Worm (Caenorhabditis elegans) whole organism, L4 larva: ENCODE data around the gene lips-10.

Experiments
- D1046.2 ChIP-seq: fragments of 200-800 bp; sonication (Bioruptor generic); IDR thresholded peaks from 2 replicates; pipeline ENCODE4 v1.3.6; 2022; ENCODE audit warnings: missing genetic modification characterization, missing compliant biosample characterization
- F26F4.8 ChIP-seq: fragments of 200-800 bp; sonication (Bioruptor generic); conservative IDR thresholded peaks from 2 replicates; pipeline ENCODE4 v1.3.6; 2022; ENCODE audit warnings: missing genetic modification characterization, missing compliant biosample characterization
- Y48G9A.11 ChIP-seq: fragments of 200-800 bp; sonication (Bioruptor generic); IDR thresholded peaks from 2 replicates; pipeline ENCODE4 v1.3.6; 2022; ENCODE audit warnings: missing genetic modification reagents, missing genetic modification characterization, missing compliant biosample characterization
- Y5F2A.4 ChIP-seq: fragments of 200-800 bp; sonication (Bioruptor generic); optimal IDR thresholded peaks from 2 replicates; lab custom pipeline; 2018; ENCODE audit warnings: mild to moderate bottlenecking, missing genetic modification characterization, missing compliant biosample characterization
- Y75B8A.6 ChIP-seq: fragments of 200-800 bp; sonication (Bioruptor generic); IDR thresholded peaks from 2 replicates; pipeline ENCODE4 v1.3.6; 2022; ENCODE audit warnings: missing genetic modification reagents, missing genetic modification characterization, missing compliant biosample characterization
- ZK337.2 ChIP-seq: fragments of 200-800 bp; sonication (Bioruptor generic); IDR thresholded peaks from 2 replicates; pipeline ENCODE4 v1.3.6; 2022; ENCODE audit warnings: missing genetic modification reagents, missing genetic modification characterization, missing compliant biosample characterization
- ZK546.5 ChIP-seq, 2 experiments: sonication (generic microtip); optimal IDR thresholded peaks; 2 replicates each; lab custom pipeline; 2017; ENCODE audit warnings: missing biosample characterization in 2 of 2, missing genetic modification characterization in 2 of 2
- aha-1 ChIP-seq: fragments of 150-350 bp; peaks from one replicate; lab custom pipeline; 2014; ENCODE audit warnings: missing biosample characterization, missing genetic modification characterization
- ama-1 ChIP-seq: fragments of 150-350 bp; optimal IDR thresholded peaks from 2 replicates; lab custom pipeline; 2014; ENCODE audit warnings: inconsistent platforms, mixed read lengths
- attf-4 ChIP-seq: sonication (generic microtip); optimal IDR thresholded peaks from 3 replicates; lab custom pipeline; 2017; ENCODE audit warnings: missing biosample characterization, missing genetic modification characterization
- ceh-20 ChIP-seq: fragments of 200-800 bp; sonication (Bioruptor generic); IDR thresholded peaks from 2 replicates; pipeline ENCODE4 v1.3.6; 2022; ENCODE audit warnings: missing genetic modification reagents, missing genetic modification characterization, missing compliant biosample characterization
- ceh-32 ChIP-seq: sonication (generic microtip); optimal IDR thresholded peaks from 2 replicates; lab custom pipeline; 2016; ENCODE audit warnings: mild to moderate bottlenecking, missing genetic modification characterization, missing compliant biosample characterization; ENCODE audit not compliant: poor library complexity
- ceh-44 ChIP-seq: fragments of 200-800 bp; sonication (Bioruptor generic); IDR thresholded peaks from 2 replicates; pipeline ENCODE4 v1.3.6; 2022; ENCODE audit warnings: missing genetic modification reagents, missing genetic modification characterization, missing compliant biosample characterization
- daf-12 ChIP-seq: fragments of 150-350 bp; optimal IDR thresholded peaks from 2 replicates; lab custom pipeline; 2014; ENCODE audit warnings: missing biosample characterization, missing genetic modification reagents, missing genetic modification characterization
- daf-19 ChIP-seq: fragments of 200-800 bp; sonication (Bioruptor generic); conservative IDR thresholded peaks from 2 replicates; pipeline ENCODE4 v1.3.6; 2022; ENCODE audit warnings: missing genetic modification characterization, missing compliant biosample characterization
- dmd-9 ChIP-seq: fragments of 200-800 bp; sonication (Bioruptor generic); IDR thresholded peaks from 2 replicates; pipeline ENCODE4 v1.3.6; 2022; ENCODE audit warnings: missing genetic modification reagents, missing genetic modification characterization, missing compliant biosample characterization
- dpl-1 ChIP-seq: fragments of 150-350 bp; optimal IDR thresholded peaks from 2 replicates; lab custom pipeline; 2014; ENCODE audit warnings: missing biosample characterization, missing genetic modification reagents, missing genetic modification characterization
- duxl-1 ChIP-seq: sonication (generic microtip); optimal IDR thresholded peaks from 2 replicates; lab custom pipeline; 2016; ENCODE audit warnings: mild to moderate bottlenecking, missing genetic modification characterization, moderate library complexity, missing compliant biosample characterization; ENCODE audit not compliant: poor library complexity
- egl-27 ChIP-seq: sonication (generic microtip); optimal IDR thresholded peaks from 3 replicates; lab custom pipeline; 2017; ENCODE audit warnings: missing biosample characterization, missing genetic modification reagents, missing genetic modification characterization
- egl-43 ChIP-seq: fragments of 200-800 bp; sonication (Bioruptor generic); IDR thresholded peaks from 2 replicates; pipeline ENCODE4 v1.3.6; 2022; ENCODE audit warnings: missing genetic modification reagents, missing genetic modification characterization, missing compliant biosample characterization
- gei-8 ChIP-seq: fragments of 200-800 bp; sonication (Bioruptor generic); optimal IDR thresholded peaks from 2 replicates; lab custom pipeline; 2018; ENCODE audit warnings: mild to moderate bottlenecking, missing genetic modification characterization, missing compliant biosample characterization
- hif-1 ChIP-seq, 2 experiments: sonication (generic microtip); optimal IDR thresholded peaks; 2 replicates each; lab custom pipeline; 2016 to 2017; ENCODE audit warnings: missing compliant biosample characterization in 2 of 2, missing genetic modification characterization in 2 of 2, missing genetic modification reagents in 2 of 2, missing genotype in 2 of 2, mild to moderate bottlenecking in 1 of 2
- hmg-1.1 ChIP-seq: fragments of 200-800 bp; sonication (Bioruptor generic); IDR thresholded peaks from 2 replicates; pipeline ENCODE4 v1.3.6; 2022; ENCODE audit warnings: missing genetic modification reagents, missing genetic modification characterization, missing compliant biosample characterization
- jun-1 ChIP-seq: fragments of 150-350 bp; optimal IDR thresholded peaks from 2 replicates; lab custom pipeline; 2014; ENCODE audit warnings: missing biosample characterization, missing genetic modification reagents, missing genetic modification characterization
- lim-7 ChIP-seq: fragments of 200-800 bp; sonication (Bioruptor generic); IDR thresholded peaks from 2 replicates; pipeline ENCODE4 v1.3.6; 2022; ENCODE audit warnings: missing genetic modification characterization, missing compliant biosample characterization
- lin-15B ChIP-seq: fragments of 150-350 bp; sonication (generic microtip); optimal IDR thresholded peaks from 3 replicates; lab custom pipeline; 2014; ENCODE audit warnings: missing biosample characterization, missing genetic modification characterization
- lin-29 ChIP-seq: fragments of 200-800 bp; sonication (Bioruptor generic); IDR thresholded peaks from 2 replicates; pipeline ENCODE4 v1.3.6; 2022; ENCODE audit warnings: missing genetic modification reagents, missing genetic modification characterization, missing compliant biosample characterization
- madf-9 ChIP-seq: fragments of 200-800 bp; sonication (Bioruptor generic); conservative IDR thresholded peaks from 2 replicates; pipeline ENCODE4 v1.3.6; 2022; ENCODE audit warnings: missing genetic modification reagents, missing genetic modification characterization, missing compliant biosample characterization
- mdt-29 ChIP-seq: fragments of 200-800 bp; sonication (Bioruptor generic); IDR thresholded peaks from 2 replicates; pipeline ENCODE4 v1.3.6; 2022; ENCODE audit warnings: missing genetic modification reagents, missing genetic modification characterization, missing compliant biosample characterization
- mep-1 ChIP-seq: fragments of 150-350 bp; sonication (generic microtip); optimal IDR thresholded peaks from 3 replicates; lab custom pipeline; 2014; ENCODE audit warnings: missing biosample characterization, missing genetic modification characterization
- mes-2 ChIP-seq: sonication (generic microtip); optimal IDR thresholded peaks from 2 replicates; lab custom pipeline; 2016; ENCODE audit warnings: missing genotype, mild to moderate bottlenecking, missing genetic modification characterization, missing compliant biosample characterization; ENCODE audit not compliant: poor library complexity, severe bottlenecking
- nhr-102 ChIP-seq: sonication (generic microtip); optimal IDR thresholded peaks from 2 replicates; lab custom pipeline; 2016; ENCODE audit warnings: mild to moderate bottlenecking, missing genetic modification characterization, moderate library complexity, missing compliant biosample characterization
- nhr-11 ChIP-seq: fragments of 150-350 bp; optimal IDR thresholded peaks from 2 replicates; lab custom pipeline; 2014; ENCODE audit warnings: missing biosample characterization, missing genetic modification characterization
- nhr-28 ChIP-seq: fragments of 150-350 bp; optimal IDR thresholded peaks from 2 replicates; lab custom pipeline; 2014; ENCODE audit warnings: missing biosample characterization, missing genetic modification characterization
- nhr-41 ChIP-seq: fragments of 200-800 bp; sonication (Bioruptor generic); IDR thresholded peaks from 2 replicates; pipeline ENCODE4 v1.3.6; 2022; ENCODE audit warnings: missing genetic modification reagents, missing genetic modification characterization, missing compliant biosample characterization
- nhr-6 ChIP-seq: fragments of 150-350 bp; optimal IDR thresholded peaks from 2 replicates; lab custom pipeline; 2014; ENCODE audit warnings: missing biosample characterization, missing genetic modification characterization
- nhr-76 ChIP-seq: fragments of 150-350 bp; optimal IDR thresholded peaks from 2 replicates; lab custom pipeline; 2014; ENCODE audit warnings: missing biosample characterization, missing genetic modification characterization
- php-3 ChIP-seq: fragments of 200-800 bp; sonication (Bioruptor generic); IDR thresholded peaks from 2 replicates; pipeline ENCODE4 v1.3.6; 2022; ENCODE audit warnings: missing genetic modification reagents, missing genetic modification characterization, missing compliant biosample characterization
- pqm-1 ChIP-seq: sonication (generic microtip); optimal IDR thresholded peaks from 2 replicates; lab custom pipeline; 2017; ENCODE audit warnings: missing biosample characterization, missing genetic modification characterization
- rbr-2 ChIP-seq: sonication (generic microtip); optimal IDR thresholded peaks from 2 replicates; lab custom pipeline; 2016; ENCODE audit warnings: missing genotype, missing genetic modification characterization, missing compliant biosample characterization
- saeg-2 ChIP-seq: fragments of 200-800 bp; sonication (Bioruptor generic); IDR thresholded peaks from 2 replicates; pipeline ENCODE4 v1.3.6; 2022; ENCODE audit warnings: missing genetic modification reagents, missing genetic modification characterization, missing compliant biosample characterization
- sdz-12 ChIP-seq: fragments of 200-800 bp; sonication (Bioruptor generic); optimal IDR thresholded peaks from 2 replicates; lab custom pipeline; 2018; ENCODE audit warnings: mild to moderate bottlenecking, missing genetic modification characterization, missing compliant biosample characterization
- set-16 ChIP-seq: fragments of 200-800 bp; sonication (Bioruptor generic); IDR thresholded peaks from 2 replicates; pipeline ENCODE4 v1.3.6; 2022; ENCODE audit warnings: missing genetic modification reagents, missing genetic modification characterization, missing compliant biosample characterization
- skn-1 ChIP-seq: fragments of 150-350 bp; optimal IDR thresholded peaks from 2 replicates; lab custom pipeline; 2014; ENCODE audit warnings: missing biosample characterization, missing genetic modification characterization
- spr-3 ChIP-seq: fragments of 200-800 bp; sonication (Bioruptor generic); optimal IDR thresholded peaks from 2 replicates; lab custom pipeline; 2018; ENCODE audit warnings: mild to moderate bottlenecking, missing genetic modification characterization, missing compliant biosample characterization
- tag-97 ChIP-seq: fragments of 200-800 bp; sonication (Bioruptor generic); IDR thresholded peaks from 2 replicates; pipeline ENCODE4 v1.3.6; 2022; ENCODE audit warnings: missing genetic modification characterization, missing compliant biosample characterization
- unc-39 ChIP-seq: sonication (generic microtip); optimal IDR thresholded peaks from 2 replicates; lab custom pipeline; 2017; ENCODE audit warnings: missing biosample characterization, missing genetic modification characterization
- unc-62 ChIP-seq, 3 experiments: fragments of 150-350 bp in 1 of 3; sonication (generic microtip); optimal IDR thresholded peaks in 2 of 3; peaks in 1 of 3; 1 replicate in 1 of 3; 2 replicates in 2 of 3; lab custom pipeline; 2014 to 2017; ENCODE audit warnings: missing biosample characterization in 3 of 3, missing genetic modification characterization in 3 of 3, missing genetic modification reagents in 3 of 3, missing genotype in 1 of 3
- zip-2 ChIP-seq: fragments of 150-350 bp; optimal IDR thresholded peaks from 2 replicates; lab custom pipeline; 2014; ENCODE audit warnings: missing biosample characterization, missing genetic modification characterization
- ztf-7 ChIP-seq: fragments of 150-350 bp; optimal IDR thresholded peaks from 2 replicates; lab custom pipeline; 2014; ENCODE audit warnings: missing biosample characterization, missing genetic modification characterization

The lips-10 gene

ce11 chrII:8442176-8442575 lies 3.2 kb downstream of the lips-10 start (continued):
- TF ChIP-seq madf-9 (no peak), nhr-28 (tag; lab: Kevin White, UChicago) (peak; percentile 74), ZK546.5 (tag; optimal IDR thresholded peaks at IDR 0.05; lab: Kevin White, UChicago) (no peak), duxl-1 (tag; lab: Kevin White, UChicago) (peak; percentile 39), spr-3 (no peak), pqm-1 (no peak), mep-1 (tag; lab: Kevin White, UChicago) (peak; percentile 48), zip-2 (tag; lab: Kevin White, UChicago) (no peak), Y48G9A.11 (peak; percentile 6; the same call in 1 of the 2 replicates), dmd-9 (GFP tag; lab: Robert Waterston, UW) (no peak), lim-7 (GFP tag; lab: Robert Waterston, UW) (no peak), Y75B8A.6 (GFP tag; lab: Robert Waterston, UW) (no peak), gei-8 (no peak), hmg-1.1 (peak; percentile 48), daf-19 (GFP tag; lab: Robert Waterston, UW) (no peak), dpl-1 (GFP tag; lab: Kevin White, UChicago) (peak; percentile 57), unc-62 (GFP tag; optimal IDR thresholded peaks at IDR 0.05 in 1 of 2; lab: Kevin White, UChicago) (no peak), unc-62 (tag; optimal IDR thresholded peaks at IDR 0.05; lab: Kevin White, UChicago) (no peak), ceh-20 (0 out of 2 replicates have a peak, but pooled peaks have one; percentile 12), ceh-32 (tag; lab: Kevin White, UChicago) (no peak), set-16 (GFP tag; lab: Robert Waterston, UW) (no peak), ceh-44 (no peak), sdz-12 (no peak), php-3 (GFP tag; lab: Robert Waterston, UW) (no peak), nhr-41 (no peak), D1046.2 (GFP tag; lab: Robert Waterston, UW) (no peak), jun-1 (tag; lab: Kevin White, UChicago) (no peak), nhr-6 (no peak), skn-1 (tag; lab: Kevin White, UChicago) (no peak), nhr-102 (tag; lab: Kevin White, UChicago) (no peak), lin-29 (no peak), egl-27 (tag; lab: Kevin White, UChicago) (no peak), mes-2 (tag; lab: Kevin White, UChicago) (peak; percentile 69), Y5F2A.4 (GFP tag; lab: Kevin White, UChicago) (no peak), ztf-7 (tag; lab: Kevin White, UChicago) (no peak), rbr-2 (tag; lab: Kevin White, UChicago) (peak; percentile 32), saeg-2 (no peak), aha-1 (tag; lab: Kevin White, UChicago) (no peak), tag-97 (GFP tag; lab: Robert Waterston, UW) (no peak), egl-43 (GFP tag; lab: Robert Waterston, UW) (no peak), nhr-76 (tag; lab: Kevin White, UChicago) (no peak), nhr-11 (tag; lab: Kevin White, UChicago) (no peak), ama-1 (lab: Kevin White, UChicago) (no peak), mdt-29 (GFP tag; lab: Robert Waterston, UW) (no peak), unc-39 (no peak), F26F4.8 (GFP tag; lab: Robert Waterston, UW) (no peak), hif-1 (tag; optimal IDR thresholded peaks at IDR 0.05; lab: Kevin White, UChicago) (peak in 1 of 2 experiments; percentile 5), daf-12 (tag; lab: Kevin White, UChicago) (no peak), ZK337.2 (GFP tag; lab: Robert Waterston, UW) (no peak), lin-15B (tag; lab: Kevin White, UChicago) (no peak), attf-4 (tag; lab: Kevin White, UChicago) (no peak)
